Worm (Caenorhabditis elegans) whole organism, L3 larva: ENCODE data around the gene nhr-167.

Source experiments
- ZK546.5 ChIP-seq: sonication (generic microtip); optimal IDR thresholded peaks from 2 replicates; lab custom pipeline; 2017; ENCODE audit warnings: missing biosample characterization, missing genetic modification characterization
- aly-2 ChIP-seq: fragments of 150-350 bp; optimal IDR thresholded peaks from 2 replicates; lab custom pipeline; 2014; ENCODE audit warnings: missing biosample characterization, missing genetic modification characterization
- ceh-82 ChIP-seq: fragments of 150-350 bp; optimal IDR thresholded peaks from 2 replicates; lab custom pipeline; 2014; ENCODE audit warnings: missing biosample characterization, missing genetic modification characterization
- egl-5 ChIP-seq: fragments of 150-350 bp; optimal IDR thresholded peaks from 2 replicates; lab custom pipeline; 2017; ENCODE audit warnings: missing biosample characterization, missing genetic modification reagents, missing genetic modification characterization, inconsistent platforms
- elt-1 ChIP-seq: fragments of 150-350 bp; optimal IDR thresholded peaks from 2 replicates; lab custom pipeline; 2014; ENCODE audit warnings: missing biosample characterization, missing genetic modification characterization
- elt-2 ChIP-seq: sonication (generic microtip); optimal IDR thresholded peaks from 2 replicates; lab custom pipeline; 2016; ENCODE audit warnings: missing genetic modification reagents, mild to moderate bottlenecking, missing genetic modification characterization, missing compliant biosample characterization
- eor-1 ChIP-seq, 2 experiments: fragments of 150-350 bp; optimal IDR thresholded peaks; 2 replicates each; lab custom pipeline; 2014 to 2018; ENCODE audit warnings: missing biosample characterization in 2 of 2, missing genetic modification characterization in 2 of 2
- fkh-2 ChIP-seq: fragments of 150-350 bp; optimal IDR thresholded peaks from 2 replicates; lab custom pipeline; 2014; ENCODE audit warnings: missing biosample characterization, missing genetic modification reagents, missing genetic modification characterization
- hmg-11 ChIP-seq: sonication (generic microtip); optimal IDR thresholded peaks from 2 replicates; lab custom pipeline; 2016; ENCODE audit warnings: missing genetic modification characterization, missing compliant biosample characterization
- jun-1 ChIP-seq: fragments of 150-350 bp; optimal IDR thresholded peaks from 2 replicates; lab custom pipeline; 2014; ENCODE audit warnings: missing biosample characterization, missing genetic modification reagents, missing genetic modification characterization
- mdl-1 ChIP-seq: fragments of 150-350 bp; optimal IDR thresholded peaks from 2 replicates; lab custom pipeline; 2014; ENCODE audit warnings: missing biosample characterization, missing genetic modification characterization
- mml-1 ChIP-seq: fragments of 150-350 bp; sonication (generic microtip); optimal IDR thresholded peaks from 3 replicates; lab custom pipeline; 2014; ENCODE audit warnings: missing biosample characterization, missing genetic modification characterization
- nfya-1 ChIP-seq: sonication (generic microtip); optimal IDR thresholded peaks from 2 replicates; lab custom pipeline; 2017; ENCODE audit warnings: missing genetic modification characterization, mild to moderate bottlenecking, missing compliant biosample characterization, antibody characterized with exemption, moderate library complexity; ENCODE audit not compliant: insufficient read depth
- nhr-11 ChIP-seq: fragments of 150-350 bp; optimal IDR thresholded peaks from 2 replicates; lab custom pipeline; 2014; ENCODE audit warnings: missing biosample characterization, missing genetic modification characterization
- nhr-237 ChIP-seq: fragments of 150-350 bp; optimal IDR thresholded peaks from 2 replicates; lab custom pipeline; 2014; ENCODE audit warnings: missing biosample characterization, missing genetic modification characterization
- nhr-25 ChIP-seq: sonication (generic microtip); optimal IDR thresholded peaks from 2 replicates; lab custom pipeline; 2017; ENCODE audit warnings: missing biosample characterization, missing genetic modification characterization
- nhr-28 ChIP-seq: fragments of 150-350 bp; optimal IDR thresholded peaks from 2 replicates; lab custom pipeline; 2014; ENCODE audit warnings: missing biosample characterization, missing genetic modification characterization
- nhr-43 ChIP-seq: sonication (generic microtip); optimal IDR thresholded peaks from 2 replicates; lab custom pipeline; 2016; ENCODE audit warnings: mild to moderate bottlenecking, missing genetic modification characterization, missing compliant biosample characterization; ENCODE audit not compliant: poor library complexity, severe bottlenecking
- nhr-67 ChIP-seq: fragments of 150-350 bp; optimal IDR thresholded peaks from 2 replicates; lab custom pipeline; 2014; ENCODE audit warnings: missing biosample characterization, missing genetic modification characterization
- nhr-76 ChIP-seq: fragments of 150-350 bp; sonication (generic microtip); optimal IDR thresholded peaks from 5 replicates; lab custom pipeline; 2014; ENCODE audit warnings: missing biosample characterization, missing genetic modification characterization
- pqm-1 ChIP-seq: fragments of 150-350 bp; optimal IDR thresholded peaks from 2 replicates; lab custom pipeline; 2017; ENCODE audit warnings: missing biosample characterization, missing genetic modification characterization, inconsistent platforms
- skn-1 ChIP-seq: fragments of 150-350 bp; optimal IDR thresholded peaks from 2 replicates; lab custom pipeline; 2014; ENCODE audit warnings: missing biosample characterization, missing genetic modification characterization
- tbx-2 ChIP-seq: sonication (generic microtip); optimal IDR thresholded peaks from 2 replicates; lab custom pipeline; 2016; ENCODE audit warnings: mild to moderate bottlenecking, missing genetic modification characterization, missing compliant biosample characterization
- ztf-11 ChIP-seq: fragments of 150-350 bp; optimal IDR thresholded peaks from 2 replicates; lab custom pipeline; 2014; ENCODE audit warnings: missing biosample characterization, missing genetic modification characterization
- ztf-4 ChIP-seq: fragments of 150-350 bp; optimal IDR thresholded peaks from 2 replicates; lab custom pipeline; 2014; ENCODE audit warnings: missing biosample characterization, missing genetic modification characterization

Gene nhr-167

DNA sequence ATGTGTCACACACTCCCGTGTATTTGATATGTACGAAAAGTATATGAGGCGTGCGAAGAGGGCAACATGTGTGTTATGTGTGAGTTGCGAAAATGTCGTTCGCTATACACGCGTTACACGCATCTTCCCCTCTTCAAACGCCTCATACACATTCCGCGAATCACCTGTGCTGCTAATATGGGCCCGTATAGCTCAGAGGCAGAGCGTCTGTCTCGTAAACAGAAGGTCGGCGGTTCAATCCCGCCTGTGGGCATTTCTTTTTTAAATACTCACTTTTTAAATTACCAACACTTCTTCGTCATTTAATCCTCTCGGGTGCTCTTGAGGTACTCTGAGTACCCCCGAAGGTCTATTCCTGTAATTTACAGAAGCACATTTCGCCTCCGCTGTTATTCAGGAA is 48.3 kb downstream of the nhr-167 start:
- TF ChIP-seq ceh-82 (no peak), nhr-237 (tag; lab: Kevin White, UChicago) (no peak), nfya-1 (tag; lab: Kevin White, UChicago) (no peak), nhr-11 (tag; lab: Kevin White, UChicago) (no peak), elt-2 (tag; lab: Kevin White, UChicago) (no peak), eor-1 (tag; optimal IDR thresholded peaks at IDR 0.05; lab: Kevin White, UChicago) (no peak), ztf-11 (tag; lab: Kevin White, UChicago) (no peak), skn-1 (tag; lab: Kevin White, UChicago) (no peak), aly-2 (tag; lab: Kevin White, UChicago) (no peak), nhr-67 (tag; lab: Kevin White, UChicago) (no peak), hmg-11 (tag; lab: Kevin White, UChicago) (no peak), elt-1 (no peak), ZK546.5 (tag; lab: Kevin White, UChicago) (no peak), nhr-76 (no peak), fkh-2 (tag; lab: Kevin White, UChicago) (no peak), nhr-25 (tag; lab: Kevin White, UChicago) (no peak), pqm-1 (tag; lab: Kevin White, UChicago) (no peak), nhr-28 (tag; lab: Kevin White, UChicago) (no peak)

DNA sequence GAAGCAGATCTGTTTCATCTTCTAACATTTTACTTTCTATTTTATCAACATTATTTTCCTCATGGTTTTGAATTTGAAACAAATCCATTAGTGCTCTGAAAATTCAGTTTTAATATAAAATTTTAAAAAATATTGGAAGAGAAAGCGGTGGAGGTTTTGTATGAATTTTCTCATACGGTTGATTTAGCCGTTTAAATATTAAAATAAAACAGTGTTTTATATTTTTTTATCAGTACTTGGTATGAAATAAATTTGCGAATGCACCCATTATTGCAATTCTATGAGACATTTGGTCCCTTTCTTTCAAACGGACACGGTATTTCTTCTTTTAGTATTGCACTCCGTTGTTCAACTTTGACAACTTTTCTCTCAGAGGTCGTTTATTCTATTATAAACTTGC is 50.3 kb downstream of the nhr-167 start, which contains the start of gene dot-1.4:
Gene dot-1.4, minus strand, starts transcription at position 101 of the 400 bp plus-strand sequence.
- TF ChIP-seq mml-1 (tag; lab: Kevin White, UChicago), result no peak
- no peak for TF ChIP-seq tbx-2
- TF ChIP-seq elt-2 (tag; lab: Kevin White, UChicago), result no peak
- TF ChIP-seq pqm-1 (tag; lab: Kevin White, UChicago), result no peak
- TF ChIP-seq elt-1, result no peak
- no peak for TF ChIP-seq nfya-1 (tag; lab: Kevin White, UChicago)
- no peak for TF ChIP-seq mdl-1 (tag; lab: Kevin White, UChicago)
- no peak for TF ChIP-seq nhr-67 (tag; lab: Kevin White, UChicago)
- TF ChIP-seq egl-5, result no peak
- no peak for TF ChIP-seq jun-1 (tag; lab: Kevin White, UChicago)
- TF ChIP-seq nhr-237 (tag; lab: Kevin White, UChicago), result no peak
- no peak for TF ChIP-seq nhr-76
- TF ChIP-seq nhr-28 (tag; lab: Kevin White, UChicago), result no peak
- TF ChIP-seq ztf-4 (tag; lab: Kevin White, UChicago), result no peak
- no peak for TF ChIP-seq ztf-11 (tag; lab: Kevin White, UChicago)
- no peak for TF ChIP-seq nhr-43 (tag; lab: Kevin White, UChicago)
